Fruit fly (Drosophila melanogaster) whole organism: Measurements from ENCODE around the gene CG6923.

ENCODE experiments used
- CG8478 ChIP-seq: fragments of >200 bp; optimal IDR thresholded peaks from 2 replicates; lab custom pipeline; 2018; ENCODE audit warnings: inconsistent platforms
- Dll ChIP-seq: fragments of >200 bp; optimal IDR thresholded peaks from 2 replicates; lab custom pipeline; 2017
- EcR ChIP-seq, 2 experiments: fragments of >200 bp; optimal IDR thresholded peaks; 2 replicates each; lab custom pipeline; 2017; ENCODE audit warnings: missing biosample characterization in 2 of 2, missing genetic modification characterization in 2 of 2, missing genetic modification reagents in 2 of 2
- pan ChIP-seq: fragments of >200 bp; optimal IDR thresholded peaks from 2 replicates; lab custom pipeline; 2017
- psq ChIP-seq: fragments of >200 bp; optimal IDR thresholded peaks from 2 replicates; lab custom pipeline; 2017
- usp ChIP-seq: fragments of >200 bp; optimal IDR thresholded peaks from 2 replicates; lab custom pipeline; 2017; ENCODE audit warnings: missing biosample characterization, missing genetic modification characterization, mixed read lengths

dm6 chr3R:11761718-11762117 lies 11.9 kb upstream of the CG6923 start:
- TF ChIP-seq usp (GFP tag; lab: Kevin White, UChicago) = no peak
- TF ChIP-seq psq (lab: Kevin White, UChicago) = no peak
- no peak for TF ChIP-seq EcR (GFP tag; optimal IDR thresholded peaks at IDR 0.05; lab: Kevin White, UChicago)
- TF ChIP-seq CG8478 (lab: Kevin White, UChicago) = no peak
- TF ChIP-seq pan (lab: Kevin White, UChicago) = no peak
- no peak for TF ChIP-seq Dll (lab: Kevin White, UChicago)
